Worm (Caenorhabditis elegans): ENCODE data around the gene sra-39.

- TF ChIP-seq ceh-82 (tag; optimal IDR thresholded peaks at IDR 0.05) = no peak
- no peak for TF ChIP-seq skn-1 (tag; optimal IDR thresholded peaks at IDR 0.05)
- no peak for TF ChIP-seq nhr-237 (tag; optimal IDR thresholded peaks at IDR 0.05)
- TF ChIP-seq elt-3 (tag; optimal IDR thresholded peaks at IDR 0.05) = no peak
- TF ChIP-seq nhr-77 (tag; optimal IDR thresholded peaks at IDR 0.05) = no peak
- no peak for TF ChIP-seq lin-13 (GFP tag; optimal IDR thresholded peaks at IDR 0.05)
Observed at ce11 chrX:13885131-13885530, 18.1 kb downstream of the sra-39 start.
